Worm (Caenorhabditis elegans): ENCODE results near the gene C28H8.7.

C28H8.7 gene

ce11 chrIII:5864270-5864669 is 22.5 kb downstream of the C28H8.7 start, which contains the start of gene rabn-5:
rabn-5 (plus strand) TSS chrIII:5864553.
- TF ChIP-seq hlh-1 (tag; optimal IDR thresholded peaks at IDR 0.05) (no peak), ham-2 (GFP tag; optimal IDR thresholded peaks at IDR 0.05) (no peak), ces-1 (GFP tag; optimal IDR thresholded peaks at IDR 0.05) (peak; percentile 80)

DNA sequence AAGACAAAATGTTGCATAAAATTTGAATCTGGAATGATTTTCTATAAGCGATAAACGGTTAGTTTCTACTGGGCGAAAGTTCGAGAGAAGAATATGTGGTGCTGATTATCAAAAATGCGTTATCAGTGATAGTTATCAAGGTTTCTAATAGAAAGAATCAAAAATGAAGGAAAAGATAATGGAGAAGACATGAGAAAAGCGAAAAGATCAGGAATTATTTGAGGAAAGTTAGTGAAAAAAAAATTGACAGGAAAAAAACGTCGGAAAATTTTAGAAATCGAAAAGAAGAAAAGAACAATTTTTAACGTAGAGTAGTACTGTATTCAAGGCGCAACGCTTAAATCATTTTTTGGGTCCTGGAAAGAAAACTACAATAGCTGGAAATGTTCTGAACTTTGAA is 23.0 kb downstream of the C28H8.7 start, which contains the start of gene dnpp-1:
dnpp-1 (minus strand) TSS at position 30 of the 400 bp plus-strand sequence.
- TF ChIP-seq ceh-43 (GFP tag; optimal IDR thresholded peaks at IDR 0.05) (no peak), ceh-39 (tag; optimal IDR thresholded peaks at IDR 0.05) (no peak), lin-32 (GFP tag; optimal IDR thresholded peaks at IDR 0.05) (no peak), cnd-1 (tag; optimal IDR thresholded peaks at IDR 0.05) (no peak), nhr-237 (tag; optimal IDR thresholded peaks at IDR 0.05) (no peak), pha-4 (tag; optimal IDR thresholded peaks at IDR 0.05) (no peak), snpc-4 (tag; optimal IDR thresholded peaks at IDR 0.05) (no peak), nhr-12 (tag; optimal IDR thresholded peaks at IDR 0.05) (no peak), mep-1 (tag; optimal IDR thresholded peaks at IDR 0.05) (no peak), lsy-2 (tag; optimal IDR thresholded peaks at IDR 0.05) (no peak), zip-8 (tag; optimal IDR thresholded peaks at IDR 0.05) (no peak), M03D4.4 (tag; optimal IDR thresholded peaks at IDR 0.05) (no peak), bed-3 (GFP tag; optimal IDR thresholded peaks at IDR 0.05) (no peak), elt-3 (tag; optimal IDR thresholded peaks at IDR 0.05) (no peak), unc-120 (tag; optimal IDR thresholded peaks at IDR 0.05; ENCODE audit: poor library complexity, severe bottlenecking) (no peak), drap-1 (GFP tag; optimal IDR thresholded peaks at IDR 0.05) (no peak), unc-39 (tag; optimal IDR thresholded peaks at IDR 0.05) (no peak), flh-1 (GFP tag; optimal IDR thresholded peaks at IDR 0.05) (no peak)

ce11 chrIII:5859008-5859407 is 27.8 kb downstream of the C28H8.7 start, which contains the start of gene dpf-4:
dpf-4 (plus strand) TSS chrIII:5859308.
- no peak for TF ChIP-seq elt-3 (tag; optimal IDR thresholded peaks at IDR 0.05)
- no peak for TF ChIP-seq ham-2 (GFP tag; optimal IDR thresholded peaks at IDR 0.05)
- TF ChIP-seq tbx-8 (GFP tag; optimal IDR thresholded peaks at IDR 0.05), result no peak
- TF ChIP-seq ces-1 (GFP tag; optimal IDR thresholded peaks at IDR 0.05), result no peak
- TF ChIP-seq elt-1 (tag; optimal IDR thresholded peaks at IDR 0.05; ENCODE audit: borderline replicate concordance, insufficient read depth), result no peak
- no peak for TF ChIP-seq snpc-4 (tag; optimal IDR thresholded peaks at IDR 0.05)
- no peak for TF ChIP-seq unc-120 (tag; optimal IDR thresholded peaks at IDR 0.05; ENCODE audit: poor library complexity, severe bottlenecking)
- no peak for TF ChIP-seq nhr-2 (tag; optimal IDR thresholded peaks at IDR 0.05)
- no peak for TF ChIP-seq unc-39 (tag; optimal IDR thresholded peaks at IDR 0.05)
- TF ChIP-seq ceh-83 (GFP tag; optimal IDR thresholded peaks at IDR 0.05), result no peak
- no peak for TF ChIP-seq pha-4 (tag; optimal IDR thresholded peaks at IDR 0.05)
- no peak for TF ChIP-seq drap-1 (GFP tag; optimal IDR thresholded peaks at IDR 0.05)
- no peak for TF ChIP-seq zip-8 (tag; optimal IDR thresholded peaks at IDR 0.05)
- no peak for TF ChIP-seq nhr-28 (tag; optimal IDR thresholded peaks at IDR 0.05)
- TF ChIP-seq lin-13 (tag; optimal IDR thresholded peaks at IDR 0.05), result no peak
- TF ChIP-seq mls-2 (tag; optimal IDR thresholded peaks at IDR 0.05), result no peak
- TF ChIP-seq nhr-76 (tag; optimal IDR thresholded peaks at IDR 0.05), result no peak
- no peak for TF ChIP-seq ceh-43 (GFP tag; optimal IDR thresholded peaks at IDR 0.05)

ce11 chrIII:5855637-5856179 is 31.1 kb downstream of the C28H8.7 start, which contains the start of the genes cct-6 and alh-9:
cct-6 (minus strand) TSS chrIII:5855687.
alh-9 (plus strand) TSS chrIII:5856018.
- TF ChIP-seq nhr-237 (tag; optimal IDR thresholded peaks at IDR 0.05) (peak; percentile 75), mab-5 (tag; optimal IDR thresholded peaks at IDR 0.05) (no peak), nhr-12 (tag; optimal IDR thresholded peaks at IDR 0.05) (no peak), ceh-43 (GFP tag; optimal IDR thresholded peaks at IDR 0.05) (no peak), unc-62 (GFP tag; optimal IDR thresholded peaks at IDR 0.05) (no peak), lin-13 (tag; optimal IDR thresholded peaks at IDR 0.05) (peak; percentile 60), elt-1 (tag; optimal IDR thresholded peaks at IDR 0.05; ENCODE audit: borderline replicate concordance, insufficient read depth) (no peak), ces-1 (GFP tag; optimal IDR thresholded peaks at IDR 0.05) (peak; percentile 84), drap-1 (GFP tag; optimal IDR thresholded peaks at IDR 0.05) (no peak), lsy-2 (tag; optimal IDR thresholded peaks at IDR 0.05) (peak; percentile 83), ceh-39 (tag; optimal IDR thresholded peaks at IDR 0.05) (peak; percentile 44), unc-120 (tag; optimal IDR thresholded peaks at IDR 0.05; ENCODE audit: poor library complexity, severe bottlenecking) (peak; percentile 80), pha-4 (tag; optimal IDR thresholded peaks at IDR 0.05) (peak; percentile 87), mep-1 (tag; optimal IDR thresholded peaks at IDR 0.05) (peak; percentile 89), sem-2 (GFP tag; optimal IDR thresholded peaks at IDR 0.05) (no peak), hlh-1 (tag; optimal IDR thresholded peaks at IDR 0.05) (peak; percentile 49), flh-1 (GFP tag; optimal IDR thresholded peaks at IDR 0.05) (no peak)
